Fruit fly (Drosophila melanogaster): ENCODE measurements around the gene CG15021.

The CG15021 gene

dm6 chr3L:4396372-4396771, 40.1 kb upstream of the CG15021 start:
- TF ChIP-seq jim (GFP tag; optimal IDR thresholded peaks at IDR 0.05) (no peak), fru (GFP tag; optimal IDR thresholded peaks at IDR 0.05) (no peak), ey (GFP tag; optimal IDR thresholded peaks at IDR 0.05) (no peak), Myc (optimal IDR thresholded peaks at IDR 0.05) (no peak), CG9705 (GFP tag; optimal IDR thresholded peaks at IDR 0.05) (no peak), CG32264 (GFP tag; optimal IDR thresholded peaks at IDR 0.05) (no peak), psq (GFP tag; optimal IDR thresholded peaks at IDR 0.05) (no peak), Vsx2 (GFP tag; optimal IDR thresholded peaks at IDR 0.05; ENCODE audit: partially characterized antibody) (no peak), Mio (GFP tag; optimal IDR thresholded peaks at IDR 0.05) (no peak), Sp1 (GFP tag; optimal IDR thresholded peaks at IDR 0.05) (no peak), Abd-B (GFP tag; optimal IDR thresholded peaks at IDR 0.05) (no peak), OdsH (GFP tag; optimal IDR thresholded peaks at IDR 0.05) (no peak), dsf (GFP tag; optimal IDR thresholded peaks at IDR 0.05; ENCODE audit: borderline replicate concordance) (no peak), CrebA (GFP tag; optimal IDR thresholded peaks at IDR 0.05; ENCODE audit: borderline replicate concordance) (no peak), brk (GFP tag; optimal IDR thresholded peaks at IDR 0.05) (no peak), woc (GFP tag; optimal IDR thresholded peaks at IDR 0.05) (no peak), br (GFP tag; optimal IDR thresholded peaks at IDR 0.05) (no peak), h (GFP tag; optimal IDR thresholded peaks at IDR 0.05) (no peak)

DNA sequence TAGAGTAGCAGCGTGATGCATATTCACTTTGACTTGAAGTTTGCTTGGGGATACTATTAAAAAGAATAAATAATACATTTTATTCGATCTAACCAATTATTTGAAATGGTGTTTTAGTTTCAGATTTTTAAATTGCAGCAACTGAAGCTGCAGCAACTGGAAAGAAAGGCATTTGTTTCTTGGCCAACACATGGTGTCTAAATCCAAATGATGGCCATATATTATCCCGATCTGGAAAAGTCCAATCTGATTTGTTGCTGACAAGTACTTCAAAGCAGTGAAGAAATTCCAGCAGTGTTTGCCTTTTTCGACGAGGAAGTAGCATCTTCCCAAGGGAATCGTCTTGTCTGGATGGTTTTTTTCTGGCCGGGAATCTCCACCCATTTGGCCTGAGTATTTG, 39.4 kb upstream of the CG15021 start:
- no peak for TF ChIP-seq CrebA (GFP tag; optimal IDR thresholded peaks at IDR 0.05; ENCODE audit: borderline replicate concordance)
- TF ChIP-seq CG9705 (GFP tag; optimal IDR thresholded peaks at IDR 0.05): no peak
- TF ChIP-seq usp (GFP tag; optimal IDR thresholded peaks at IDR 0.05): no peak
- TF ChIP-seq tai (GFP tag; optimal IDR thresholded peaks at IDR 0.05): no peak
- no peak for TF ChIP-seq h (GFP tag; optimal IDR thresholded peaks at IDR 0.05)
- TF ChIP-seq Abd-B (GFP tag; optimal IDR thresholded peaks at IDR 0.05): no peak

dm6 chr3L:4397874-4398273, 38.6 kb upstream of the CG15021 start:
- no peak for TF ChIP-seq Hr78 (GFP tag; optimal IDR thresholded peaks at IDR 0.05)
- TF ChIP-seq brk (GFP tag; optimal IDR thresholded peaks at IDR 0.05): no peak
- no peak for TF ChIP-seq psq (GFP tag; optimal IDR thresholded peaks at IDR 0.05)
- no peak for TF ChIP-seq sage (GFP tag; optimal IDR thresholded peaks at IDR 0.05)
- no peak for TF ChIP-seq h (GFP tag; optimal IDR thresholded peaks at IDR 0.05)
- no peak for TF ChIP-seq dl (GFP tag; optimal IDR thresholded peaks at IDR 0.05; ENCODE audit: insufficient read depth in 1 of 2, partially characterized antibody in 2 of 2)
- TF ChIP-seq rgr (GFP tag; optimal IDR thresholded peaks at IDR 0.05): no peak
- TF ChIP-seq Vsx2 (GFP tag; optimal IDR thresholded peaks at IDR 0.05; ENCODE audit: partially characterized antibody): no peak
- no peak for TF ChIP-seq fru (GFP tag; optimal IDR thresholded peaks at IDR 0.05)
- TF ChIP-seq N (GFP tag; optimal IDR thresholded peaks at IDR 0.05): no peak
- no peak for TF ChIP-seq lola (GFP tag; optimal IDR thresholded peaks at IDR 0.05)
- no peak for TF ChIP-seq Dif (GFP tag; optimal IDR thresholded peaks at IDR 0.05; ENCODE audit: partially characterized antibody)
- TF ChIP-seq Myc (optimal IDR thresholded peaks at IDR 0.05): no peak
- no peak for TF ChIP-seq Jra (GFP tag; optimal IDR thresholded peaks at IDR 0.05)

dm6 chr3L:4399905-4400304, 36.6 kb upstream of the CG15021 start:
- TF ChIP-seq HLH106 (tag; optimal IDR thresholded peaks at IDR 0.05) (peak; percentile 6), dmrt93B (GFP tag; optimal IDR thresholded peaks at IDR 0.05) (no peak), N (GFP tag; optimal IDR thresholded peaks at IDR 0.05) (no peak), Rel (GFP tag; optimal IDR thresholded peaks at IDR 0.05) (no peak), Rel (tag; optimal IDR thresholded peaks at IDR 0.05) (no peak), foxo (GFP tag; optimal IDR thresholded peaks at IDR 0.05) (peak in 1 of 2 experiments; percentile 14), woc (GFP tag; optimal IDR thresholded peaks at IDR 0.05) (no peak), CrebA (GFP tag; optimal IDR thresholded peaks at IDR 0.05; ENCODE audit: borderline replicate concordance) (no peak), sage (GFP tag; optimal IDR thresholded peaks at IDR 0.05) (no peak), h (GFP tag; optimal IDR thresholded peaks at IDR 0.05) (no peak), dsf (GFP tag; optimal IDR thresholded peaks at IDR 0.05; ENCODE audit: borderline replicate concordance) (no peak), dl (GFP tag; optimal IDR thresholded peaks at IDR 0.05; ENCODE audit: insufficient read depth in 1 of 2, partially characterized antibody in 2 of 2) (no peak), sv (GFP tag; optimal IDR thresholded peaks at IDR 0.05) (no peak)

Measured in whole organism, wandering third instar larva.